Fruit fly (Drosophila melanogaster): ENCODE results near the gene Mco3.
A peak's percentile ranks its signal among the peaks of the same experiment; 100 is the strongest.

Mco3 gene

dm6 chr3R:25879324-25879766, 17.9 kb upstream of the Mco3 start (continued):
- TF ChIP-seq Bgb (GFP tag; IDR thresholded peaks at IDR 0.05; ENCODE audit: partially characterized antibody), result no peak
- TF ChIP-seq fu2 (GFP tag; optimal IDR thresholded peaks at IDR 0.05), result peak; percentile 48
- no peak; the same call in 1 of the 2 replicates for TF ChIP-seq CG16779 (GFP tag; IDR thresholded peaks at IDR 0.05)
- no peak for TF ChIP-seq CG17912 (GFP tag; optimal IDR thresholded peaks at IDR 0.05)
- no peak for TF ChIP-seq Trl (optimal IDR thresholded peaks at IDR 0.05)
- TF ChIP-seq Trl (GFP tag; optimal IDR thresholded peaks at IDR 0.05), result no peak
- no peak for TF ChIP-seq ac (GFP tag; optimal IDR thresholded peaks at IDR 0.05)
- no peak for TF ChIP-seq CG7745 (tag; optimal IDR thresholded peaks at IDR 0.05)
- TF ChIP-seq NC2β (GFP tag; optimal IDR thresholded peaks at IDR 0.05), result peak; percentile 70
- peak; percentile 22 for TF ChIP-seq CG13894 (tag; optimal IDR thresholded peaks at IDR 0.05)
- peak; percentile 74 for TF ChIP-seq Fer3 (tag; optimal IDR thresholded peaks at IDR 0.05)
- TF ChIP-seq CG4730 (GFP tag; IDR thresholded peaks at IDR 0.05), result peak; percentile 74
- TF ChIP-seq Atf3 (GFP tag; optimal IDR thresholded peaks at IDR 0.05), result peak; percentile 48
- peak; percentile 13 for TF ChIP-seq trh (GFP tag; optimal IDR thresholded peaks at IDR 0.05)
- peak; percentile 61 for TF ChIP-seq CG4707 (GFP tag; optimal IDR thresholded peaks at IDR 0.05)
- peak; percentile 57 for TF ChIP-seq ab (GFP tag; optimal IDR thresholded peaks at IDR 0.05)
- TF ChIP-seq CG1832 (GFP tag; optimal IDR thresholded peaks at IDR 0.05), result no peak
- peak; percentile 78 for TF ChIP-seq H2.0 (GFP tag; IDR thresholded peaks at IDR 0.05)
- peak; percentile 86; the same call in 1 of the 2 replicates for TF ChIP-seq CG32532 (GFP tag; IDR thresholded peaks at IDR 0.05)
- TF ChIP-seq CG12071 (GFP tag; optimal IDR thresholded peaks at IDR 0.05), result peak; percentile 74
- TF ChIP-seq BEAF-32 (GFP tag; optimal IDR thresholded peaks at IDR 0.05), result no peak
- peak; percentile 53 for TF ChIP-seq CG18764 (GFP tag; optimal IDR thresholded peaks at IDR 0.05)
- TF ChIP-seq CG10979 (tag; optimal IDR thresholded peaks at IDR 0.05), result peak; percentile 88
- TF ChIP-seq sens-2 (GFP tag; IDR thresholded peaks at IDR 0.05), result peak; percentile 61
- peak; percentile 54 for TF ChIP-seq CG10209 (GFP tag; optimal IDR thresholded peaks at IDR 0.05)
- peak; percentile 74 for TF ChIP-seq bcd (GFP tag; optimal IDR thresholded peaks at IDR 0.05)
- peak; percentile 64 for TF ChIP-seq Hmx (GFP tag; optimal IDR thresholded peaks at IDR 0.05)
- TF ChIP-seq CG7271 (tag; optimal IDR thresholded peaks at IDR 0.05), result peak; percentile 39
- TF ChIP-seq zen2 (GFP tag; IDR thresholded peaks at IDR 0.05; ENCODE audit: partially characterized antibody), result no peak
- peak; percentile 96 for TF ChIP-seq sens (GFP tag)
- peak; percentile 61 for TF ChIP-seq fd3F (GFP tag; optimal IDR thresholded peaks at IDR 0.05)
- TF ChIP-seq tin (GFP tag; optimal IDR thresholded peaks at IDR 0.05), result peak; percentile 78
- TF ChIP-seq maf-S (GFP tag; optimal IDR thresholded peaks at IDR 0.05), result no peak
- peak; percentile 89 for TF ChIP-seq Sox102F (GFP tag; optimal IDR thresholded peaks at IDR 0.05)
- TF ChIP-seq grn (GFP tag; optimal IDR thresholded peaks at IDR 0.05), result peak; percentile 18
- peak; percentile 67 for TF ChIP-seq slp2 (GFP tag; optimal IDR thresholded peaks at IDR 0.05)
- peak; percentile 89 for TF ChIP-seq CG17359 (tag; optimal IDR thresholded peaks at IDR 0.05)
- peak; percentile 52 for TF ChIP-seq CG11723 (GFP tag; optimal IDR thresholded peaks at IDR 0.05)
- TF ChIP-seq HmgZ (tag; optimal IDR thresholded peaks at IDR 0.05), result peak; percentile 52
- peak; percentile 76 for TF ChIP-seq CG14014 (GFP tag; IDR thresholded peaks at IDR 0.05)
- TF ChIP-seq CG9215 (GFP tag; IDR thresholded peaks at IDR 0.05), result no peak; the same call in 1 of the 2 replicates
- peak; percentile 56; the same call in 1 of the 2 replicates for TF ChIP-seq klu (GFP tag; IDR thresholded peaks at IDR 0.05)
- peak; percentile 43 for TF ChIP-seq Side (GFP tag; optimal IDR thresholded peaks at IDR 0.05)
- no peak for TF ChIP-seq bbx (GFP tag; IDR thresholded peaks at IDR 0.05; ENCODE audit: partially characterized antibody)
- peak; percentile 27; the same call in 1 of the 2 replicates for TF ChIP-seq rib (GFP tag; IDR thresholded peaks at IDR 0.05)
- peak; percentile 50 for TF ChIP-seq ems (GFP tag; optimal IDR thresholded peaks at IDR 0.05)
- peak; percentile 5 for TF ChIP-seq repo (GFP tag; optimal IDR thresholded peaks at IDR 0.05)
- no peak for TF ChIP-seq B-H2 (GFP tag; optimal IDR thresholded peaks at IDR 0.05)
- TF ChIP-seq CG9609 (GFP tag; optimal IDR thresholded peaks at IDR 0.05), result peak; percentile 60
- peak; percentile 4 for TF ChIP-seq Sry-β (GFP tag; optimal IDR thresholded peaks at IDR 0.05)
- TF ChIP-seq Dfd (GFP tag; optimal IDR thresholded peaks at IDR 0.05), result no peak

All from whole organism, embryonic.